Fruit fly (Drosophila melanogaster): ENCODE data around the gene CG3708.

The CG3708 gene

dm6 chrX:927863-928257 is 2.0 kb downstream of the CG3708 start, which contains the start of the genes CG43867 and MED22:
Gene CG43867 (minus strand): TSS chrX:927975.
Gene MED22 (plus strand): TSS chrX:928139.
- TF ChIP-seq CG6808 (GFP tag; optimal IDR thresholded peaks at IDR 0.05) (no peak), Lpt (GFP tag; optimal IDR thresholded peaks at IDR 0.05) (no peak), CG34406 (GFP tag; optimal IDR thresholded peaks at IDR 0.05) (no peak), CG8119 (GFP tag; IDR thresholded peaks at IDR 0.05) (no peak), fkh (GFP tag; optimal IDR thresholded peaks at IDR 0.05) (no peak), pdm3 (GFP tag; optimal IDR thresholded peaks at IDR 0.05) (no peak), Eip78C (GFP tag) (no peak), acj6 (GFP tag; optimal IDR thresholded peaks at IDR 0.05) (no peak), CG8632 (GFP tag; optimal IDR thresholded peaks at IDR 0.05) (no peak), spab (GFP tag; optimal IDR thresholded peaks at IDR 0.05) (no peak), Sox102F (GFP tag; optimal IDR thresholded peaks at IDR 0.05) (no peak), ss (GFP tag; optimal IDR thresholded peaks at IDR 0.05) (no peak), CG6854 (GFP tag; optimal IDR thresholded peaks at IDR 0.05) (no peak), eg (GFP tag; IDR thresholded peaks at IDR 0.05) (no peak), dac (GFP tag; optimal IDR thresholded peaks at IDR 0.05) (no peak), CG6792 (GFP tag; optimal IDR thresholded peaks at IDR 0.05) (no peak)

dm6 chrX:927209-927862 is 2.6 kb downstream of the CG3708 start, which contains the start of gene Lztr1:
Gene Lztr1 (minus strand): TSS chrX:927582.
- TF ChIP-seq svp (GFP tag) = no peak
- TF ChIP-seq CG8632 (GFP tag; optimal IDR thresholded peaks at IDR 0.05) = no peak
- no peak for TF ChIP-seq Hr38 (GFP tag; optimal IDR thresholded peaks at IDR 0.05)
- TF ChIP-seq spab (GFP tag; optimal IDR thresholded peaks at IDR 0.05) = no peak
- no peak for TF ChIP-seq Met (GFP tag; optimal IDR thresholded peaks at IDR 0.05)
- TF ChIP-seq Eip93F (GFP tag; optimal IDR thresholded peaks at IDR 0.05) = no peak
- no peak for TF ChIP-seq achi (GFP tag; optimal IDR thresholded peaks at IDR 0.05)
- no peak for TF ChIP-seq CG11762 (GFP tag; optimal IDR thresholded peaks at IDR 0.05; ENCODE audit: insufficient read depth)
- TF ChIP-seq CG32006 (GFP tag; optimal IDR thresholded peaks at IDR 0.05) = no peak
- TF ChIP-seq CG8119 (GFP tag; IDR thresholded peaks at IDR 0.05) = no peak
- TF ChIP-seq CG9139 (GFP tag; optimal IDR thresholded peaks at IDR 0.05) = no peak
- no peak for TF ChIP-seq Eip75B (GFP tag; optimal IDR thresholded peaks at IDR 0.05)
- TF ChIP-seq CG3919 (GFP tag; optimal IDR thresholded peaks at IDR 0.05) = no peak
- no peak for TF ChIP-seq Blimp-1 (GFP tag; optimal IDR thresholded peaks at IDR 0.05)
- no peak for TF ChIP-seq CG34406 (GFP tag; optimal IDR thresholded peaks at IDR 0.05)

- TF ChIP-seq CG6792 (GFP tag; optimal IDR thresholded peaks at IDR 0.05) (peak; percentile 18), Hr39 (GFP tag; optimal IDR thresholded peaks at IDR 0.05) (peak; percentile 40), Smox (GFP tag; optimal IDR thresholded peaks at IDR 0.05) (no peak), ss (GFP tag; optimal IDR thresholded peaks at IDR 0.05) (no peak), svp (GFP tag) (peak; percentile 54), CG31627 (GFP tag; optimal IDR thresholded peaks at IDR 0.05) (peak; percentile 27)
Measured at dm6 chrX:921359-921758, 8.5 kb downstream of the CG3708 start.

- peak in 1 of 2 experiments; percentile 47 for TF ChIP-seq ss (GFP tag; optimal IDR thresholded peaks at IDR 0.05)
- no peak for TF ChIP-seq CG11294 (GFP tag; IDR thresholded peaks at IDR 0.05)
- no peak for TF ChIP-seq Sox102F (GFP tag; optimal IDR thresholded peaks at IDR 0.05)
Measured at dm6 chrX:908763-909497, 21.0 kb downstream of the CG3708 start.

- TF ChIP-seq Sox102F (GFP tag; optimal IDR thresholded peaks at IDR 0.05) (peak; percentile 95), vri (GFP tag; optimal IDR thresholded peaks at IDR 0.05) (peak; percentile 84), CG6163 (GFP tag; IDR thresholded peaks at IDR 0.05) (peak; percentile 94), CG10631 (GFP tag; optimal IDR thresholded peaks at IDR 0.05) (peak; percentile 89), CG6792 (GFP tag; optimal IDR thresholded peaks at IDR 0.05) (peak; percentile 93), Lpt (GFP tag; optimal IDR thresholded peaks at IDR 0.05) (peak; percentile 91), fkh (GFP tag; optimal IDR thresholded peaks at IDR 0.05) (no peak), acj6 (GFP tag; optimal IDR thresholded peaks at IDR 0.05) (peak; percentile 94), spab (GFP tag; optimal IDR thresholded peaks at IDR 0.05) (peak; percentile 83), CG3032 (tag; optimal IDR thresholded peaks at IDR 0.05) (peak; percentile 85), pdm3 (GFP tag; optimal IDR thresholded peaks at IDR 0.05) (peak; percentile 96), CG6276 (GFP tag; optimal IDR thresholded peaks at IDR 0.05) (peak; percentile 92), CG6808 (GFP tag; optimal IDR thresholded peaks at IDR 0.05) (peak; percentile 83), CG6854 (GFP tag; optimal IDR thresholded peaks at IDR 0.05) (peak; percentile 71), ss (GFP tag; optimal IDR thresholded peaks at IDR 0.05) (peak; percentile 79 to 91), CG8319 (GFP tag; optimal IDR thresholded peaks at IDR 0.05) (peak; percentile 88), lz (GFP tag; optimal IDR thresholded peaks at IDR 0.05) (peak; percentile 95), Eip78C (GFP tag) (peak; percentile 98), Gug (GFP tag; IDR thresholded peaks at IDR 0.05) (peak; percentile 92), dac (GFP tag; optimal IDR thresholded peaks at IDR 0.05) (peak; percentile 92)
Measured at dm6 chrX:900725-901345, 29.1 kb downstream of the CG3708 start.

Data from whole organism, prepupa.